Worm (Caenorhabditis elegans): ENCODE data around the gene cest-2.2.

cest-2.2 gene

DNA sequence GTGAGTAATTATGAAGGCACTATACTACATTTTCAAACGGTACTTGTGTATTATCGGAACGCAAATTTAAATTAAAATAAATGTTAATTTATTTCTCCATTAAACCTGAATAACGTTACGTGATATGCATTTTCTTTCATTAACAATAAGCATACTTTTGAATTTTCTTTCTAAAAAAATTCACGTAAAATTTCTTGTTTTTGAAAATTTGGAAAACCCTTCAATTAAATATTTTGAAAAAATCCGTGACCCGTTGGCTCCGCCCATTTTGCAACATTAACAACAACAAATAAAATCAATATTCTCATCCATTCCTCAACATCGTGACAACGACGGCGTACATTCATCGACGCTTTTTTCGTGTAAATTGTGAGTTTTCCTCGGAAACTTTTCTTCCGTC, 29.0 kb downstream of the cest-2.2 start, which contains the start of gene acs-10 (continued):
- TF ChIP-seq snpc-1.2 (GFP tag; IDR thresholded peaks at IDR 0.05) (no peak), nhr-28 (tag; optimal IDR thresholded peaks at IDR 0.05) (no peak), lin-15B (tag; optimal IDR thresholded peaks at IDR 0.05) (no peak), duxl-1 (tag; optimal IDR thresholded peaks at IDR 0.05; ENCODE audit: poor library complexity) (no peak), fos-1 (tag; optimal IDR thresholded peaks at IDR 0.05) (no peak)

DNA sequence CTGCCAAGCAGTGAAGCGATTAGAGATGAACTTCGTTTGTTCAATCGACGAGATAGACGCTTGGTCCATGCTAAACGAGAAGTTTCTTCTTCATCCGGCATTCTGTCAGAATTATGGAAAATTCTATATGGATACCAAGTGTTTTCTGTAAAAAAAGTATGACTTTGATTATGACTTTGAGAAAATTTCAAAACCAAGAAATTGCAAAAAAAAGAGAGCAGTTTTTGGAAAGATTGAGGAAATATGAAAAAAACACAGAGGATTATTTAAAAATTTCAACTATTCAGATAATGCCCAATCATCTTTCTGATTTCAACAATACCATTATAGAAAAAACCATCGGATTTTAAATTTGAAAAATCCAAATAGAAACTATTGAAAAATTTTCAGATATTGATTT, 29.9 kb downstream of the cest-2.2 start, which contains the start of gene par-1:
TSS of gene par-1 (minus strand) at position 101 of the 400 bp plus-strand sequence.
- no peak for TF ChIP-seq unc-39 (tag; optimal IDR thresholded peaks at IDR 0.05)
- peak; percentile 45 for TF ChIP-seq aha-1 (tag)

DNA sequence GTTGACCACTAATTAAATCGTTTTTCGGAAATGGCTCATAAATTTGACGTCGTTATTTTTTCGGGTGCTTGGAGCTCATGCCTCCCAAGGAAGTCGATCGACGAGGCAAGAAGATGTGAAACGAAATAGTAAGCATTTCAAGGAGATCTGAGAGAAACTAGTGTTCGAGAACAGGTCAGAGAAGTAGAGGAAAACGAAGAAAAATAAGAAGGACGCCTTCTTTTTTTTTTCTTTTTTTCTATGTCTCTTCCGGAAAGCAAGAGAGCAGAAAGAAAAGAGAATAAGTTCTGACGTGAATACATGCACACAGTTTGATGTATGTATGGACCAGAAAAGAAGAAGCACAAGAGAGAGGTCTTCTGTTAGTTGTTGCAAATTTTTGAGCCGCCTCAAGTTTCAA, 31.5 kb downstream of the cest-2.2 start:
- TF ChIP-seq nhr-11 (tag; optimal IDR thresholded peaks at IDR 0.05) = peak; percentile 14
- peak; percentile 40 for TF ChIP-seq aha-1 (tag)
- no peak for TF ChIP-seq F10B5.3 (tag; optimal IDR thresholded peaks at IDR 0.05)
- peak; percentile 84 for TF ChIP-seq fkh-10 (GFP tag; optimal IDR thresholded peaks at IDR 0.05)
- TF ChIP-seq ceh-44 (GFP tag; IDR thresholded peaks at IDR 0.05) = no peak
- TF ChIP-seq ces-1 (GFP tag; optimal IDR thresholded peaks at IDR 0.05) = peak; percentile 18
- TF ChIP-seq attf-4 (tag; optimal IDR thresholded peaks at IDR 0.05) = no peak
- TF ChIP-seq nhr-48 (tag; optimal IDR thresholded peaks at IDR 0.05) = no peak
- TF ChIP-seq rbr-2 (tag; optimal IDR thresholded peaks at IDR 0.05) = peak; percentile 47
- no peak for TF ChIP-seq spr-1 (tag; optimal IDR thresholded peaks at IDR 0.05)
- TF ChIP-seq hlh-30 (tag; optimal IDR thresholded peaks at IDR 0.05; ENCODE audit: insufficient read depth) = peak; percentile 33
- peak; percentile 41 for TF ChIP-seq mep-1 (tag; optimal IDR thresholded peaks at IDR 0.05)
- no peak for TF ChIP-seq lir-3 (tag; optimal IDR thresholded peaks at IDR 0.05)
- TF ChIP-seq unc-62 (GFP tag; optimal IDR thresholded peaks at IDR 0.05 in 1 of 2) = peak in 1 of 2 experiments; percentile 99
- no peak for TF ChIP-seq unc-62 (tag; optimal IDR thresholded peaks at IDR 0.05)
- TF ChIP-seq nhr-111 (GFP tag; optimal IDR thresholded peaks at IDR 0.05) = no peak
- no peak for TF ChIP-seq egl-43 (GFP tag; IDR thresholded peaks at IDR 0.05)
- TF ChIP-seq hmg-1.1 (GFP tag; IDR thresholded peaks at IDR 0.05) = peak; percentile 41; the same call in 1 of the 2 replicates
- TF ChIP-seq zip-11 (GFP tag; IDR thresholded peaks at IDR 0.05) = no peak
- TF ChIP-seq ctbp-1 (GFP tag; IDR thresholded peaks at IDR 0.05) = 0 out of 2 replicates have a peak, but pooled peaks have one; percentile 45
- TF ChIP-seq mdt-29 (GFP tag; IDR thresholded peaks at IDR 0.05) = no peak
- TF ChIP-seq lsy-2 (tag; optimal IDR thresholded peaks at IDR 0.05) = peak in 1 of 2 experiments; percentile 63

DNA sequence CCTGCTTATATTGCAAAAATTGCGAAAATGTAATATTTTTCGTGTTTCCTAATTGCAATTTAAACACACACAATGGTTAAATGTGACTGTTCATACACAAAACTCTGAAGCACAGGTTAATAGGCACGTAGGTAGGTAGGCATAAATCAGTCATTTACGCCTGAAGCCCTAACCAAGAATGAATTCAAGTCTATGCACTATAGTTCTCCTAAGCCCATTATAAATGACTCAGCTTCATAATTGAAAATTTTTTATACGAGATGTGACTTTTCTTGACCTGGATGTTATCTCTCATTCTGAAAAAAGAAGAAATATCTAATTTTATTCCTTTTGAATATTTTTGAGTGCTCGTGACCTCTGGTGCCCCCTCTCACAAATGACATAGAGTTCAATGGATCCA, 33.3 kb downstream of the cest-2.2 start:
- TF ChIP-seq unc-62 (GFP tag; optimal IDR thresholded peaks at IDR 0.05 in 1 of 2) = peak in 1 of 2 experiments; percentile 92
- TF ChIP-seq unc-62 (tag; optimal IDR thresholded peaks at IDR 0.05) = no peak
- TF ChIP-seq R02D3.7 (tag; optimal IDR thresholded peaks at IDR 0.05) = no peak

DNA sequence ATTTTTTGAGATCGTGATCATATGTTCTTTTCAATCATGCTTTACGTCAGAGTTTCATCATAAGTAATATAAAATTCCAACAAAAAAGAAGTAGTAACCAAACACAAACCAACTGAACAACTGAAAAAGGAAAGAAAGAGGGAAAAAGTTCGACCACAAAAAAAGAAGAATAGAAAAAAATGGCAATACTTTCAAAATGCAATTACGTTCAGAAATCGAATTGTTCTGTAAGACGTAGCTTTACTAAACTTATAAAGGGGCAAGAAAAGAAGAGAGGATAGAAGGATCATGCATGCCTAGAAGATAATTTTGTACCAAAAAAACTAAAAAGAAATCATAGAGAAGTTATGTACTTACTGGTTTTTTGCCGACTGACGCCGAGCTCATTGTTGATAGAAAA, 34.4 kb downstream of the cest-2.2 start:
- peak in 1 of 2 experiments; percentile 4 for TF ChIP-seq lsy-2 (tag; optimal IDR thresholded peaks at IDR 0.05)
- no peak for TF ChIP-seq sdz-12 (GFP tag; optimal IDR thresholded peaks at IDR 0.05)
- no peak for TF ChIP-seq hlh-30 (tag; optimal IDR thresholded peaks at IDR 0.05; ENCODE audit: insufficient read depth)
- no peak for TF ChIP-seq php-3 (GFP tag; IDR thresholded peaks at IDR 0.05)
- no peak for TF ChIP-seq R02D3.7 (tag; optimal IDR thresholded peaks at IDR 0.05)
- TF ChIP-seq nhr-42 (GFP tag; IDR thresholded peaks at IDR 0.05) = no peak
- no peak for TF ChIP-seq dmd-6 (GFP tag; IDR thresholded peaks at IDR 0.05)
- peak; percentile 82 for TF ChIP-seq fkh-10 (GFP tag; optimal IDR thresholded peaks at IDR 0.05)
- TF ChIP-seq ceh-28 (tag; optimal IDR thresholded peaks at IDR 0.05) = no peak
- no peak for TF ChIP-seq F10B5.3 (tag; optimal IDR thresholded peaks at IDR 0.05)
- TF ChIP-seq dve-1 (tag; optimal IDR thresholded peaks at IDR 0.05; ENCODE audit: insufficient read depth) = no peak
- TF ChIP-seq ces-1 (GFP tag; optimal IDR thresholded peaks at IDR 0.05) = peak; percentile 96
- TF ChIP-seq ctbp-1 (GFP tag; IDR thresholded peaks at IDR 0.05) = 0 out of 2 replicates have a peak, but pooled peaks have one; percentile 8
- no peak for TF ChIP-seq ceh-32 (tag; optimal IDR thresholded peaks at IDR 0.05; ENCODE audit: poor library complexity)
- TF ChIP-seq lin-38 (GFP tag; IDR thresholded peaks at IDR 0.05) = no peak

All from whole organism, L4 larva.